Worm (Caenorhabditis elegans) whole organism, young adult: Measurements from ENCODE around the gene cutl-29.

ENCODE experiments used
- B0035.1 ChIP-seq: sonication (generic microtip); optimal IDR thresholded peaks from 2 replicates; lab custom pipeline; 2016; ENCODE audit warnings: missing genetic modification characterization, mild to moderate bottlenecking, missing compliant biosample characterization, missing genotype, missing genetic modification reagents
- B0261.1 ChIP-seq: sonication (generic microtip); optimal IDR thresholded peaks from 2 replicates; lab custom pipeline; 2016; ENCODE audit warnings: mild to moderate bottlenecking, missing genetic modification characterization, moderate library complexity, missing compliant biosample characterization
- B0336.3 ChIP-seq: fragments of 200-800 bp; sonication (Bioruptor generic); IDR thresholded peaks from 2 replicates; pipeline ENCODE4 v1.3.6; 2022; ENCODE audit warnings: missing genetic modification characterization, missing compliant biosample characterization
- C17E4.6 ChIP-seq: fragments of 200-800 bp; sonication (Bioruptor generic); IDR thresholded peaks from 2 replicates; pipeline ENCODE4 v1.3.6; 2022; ENCODE audit warnings: missing genetic modification reagents, missing genetic modification characterization, missing compliant biosample characterization
- D2030.7 ChIP-seq: fragments of 200-800 bp; sonication (Bioruptor generic); IDR thresholded peaks from 2 replicates; pipeline ENCODE4 v1.3.6; 2022; ENCODE audit warnings: missing genetic modification reagents, missing genetic modification characterization, missing compliant biosample characterization
- F37B4.10 ChIP-seq: fragments of 200-800 bp; sonication (Bioruptor generic); IDR thresholded peaks from 2 replicates; pipeline ENCODE4 v1.3.6; 2022; ENCODE audit warnings: missing genetic modification characterization, missing compliant biosample characterization
- Y56A3A.18 ChIP-seq: fragments of 200-800 bp; sonication (Bioruptor generic); IDR thresholded peaks from 2 replicates; pipeline ENCODE4 v1.3.6; 2022; ENCODE audit warnings: missing genetic modification reagents, missing genetic modification characterization, missing compliant biosample characterization
- ZK185.1 ChIP-seq: sonication (generic microtip); optimal IDR thresholded peaks from 2 replicates; lab custom pipeline; 2016; ENCODE audit warnings: mild to moderate bottlenecking, missing genetic modification characterization, missing compliant biosample characterization; ENCODE audit not compliant: poor library complexity, severe bottlenecking
- atf-7 ChIP-seq: sonication (generic microtip); optimal IDR thresholded peaks from 2 replicates; lab custom pipeline; 2017; ENCODE audit warnings: mild to moderate bottlenecking, missing genetic modification characterization, missing compliant biosample characterization
- attf-5 ChIP-seq: fragments of 200-800 bp; sonication (Bioruptor generic); optimal IDR thresholded peaks from 2 replicates; lab custom pipeline; 2018; ENCODE audit warnings: mild to moderate bottlenecking, missing genetic modification characterization, missing compliant biosample characterization
- attf-6 ChIP-seq: fragments of 200-800 bp; sonication (Bioruptor generic); IDR thresholded peaks from 2 replicates; pipeline ENCODE4 v1.3.6; 2022; ENCODE audit warnings: missing genetic modification reagents, missing genetic modification characterization, missing compliant biosample characterization
- ceh-27 ChIP-seq: fragments of 200-800 bp; sonication (Bioruptor generic); optimal IDR thresholded peaks from 2 replicates; lab custom pipeline; 2018; ENCODE audit warnings: mild to moderate bottlenecking, missing genetic modification characterization, moderate library complexity, missing compliant biosample characterization
- ceh-91 ChIP-seq: fragments of 200-800 bp; sonication (Bioruptor generic); IDR thresholded peaks from 2 replicates; pipeline ENCODE4 v1.3.6; 2022; ENCODE audit warnings: missing genetic modification reagents, missing genetic modification characterization, missing compliant biosample characterization
- dpff-1 ChIP-seq: sonication (generic microtip); optimal IDR thresholded peaks from 2 replicates; lab custom pipeline; 2017; ENCODE audit warnings: mild to moderate bottlenecking, missing genetic modification characterization, missing compliant biosample characterization
- egl-18 ChIP-seq: fragments of 200-800 bp; sonication (Bioruptor generic); IDR thresholded peaks from 2 replicates; pipeline ENCODE4 v1.3.6; 2022; ENCODE audit warnings: missing genetic modification reagents, missing genetic modification characterization, missing compliant biosample characterization
- ekl-4 ChIP-seq: fragments of 200-800 bp; sonication (Bioruptor generic); IDR thresholded peaks from 2 replicates; pipeline ENCODE4 v1.3.6; 2022; ENCODE audit warnings: missing genetic modification reagents, missing genetic modification characterization, missing compliant biosample characterization
- hlh-26 ChIP-seq: fragments of 200-800 bp; sonication (Bioruptor generic); conservative IDR thresholded peaks from 2 replicates; pipeline ENCODE4 v1.3.6; 2022; ENCODE audit warnings: missing genetic modification reagents, missing genetic modification characterization, missing compliant biosample characterization
- hrde-1 ChIP-seq: sonication (generic microtip); optimal IDR thresholded peaks from 2 replicates; lab custom pipeline; 2016; ENCODE audit warnings: missing genetic modification characterization, mild to moderate bottlenecking, missing compliant biosample characterization, moderate library complexity, missing genotype, missing genetic modification reagents, borderline replicate concordance
- hsf-1 ChIP-seq: fragments of 200-800 bp; sonication (Bioruptor generic); IDR thresholded peaks from 2 replicates; pipeline ENCODE4 v1.3.6; 2022; ENCODE audit warnings: missing genetic modification reagents, missing genetic modification characterization, missing compliant biosample characterization
- lag-1 ChIP-seq: fragments of 200-800 bp; sonication (Bioruptor generic); IDR thresholded peaks from 2 replicates; pipeline ENCODE4 v1.3.6; 2022; ENCODE audit warnings: missing genetic modification reagents, missing genetic modification characterization, missing compliant biosample characterization
- let-607 ChIP-seq, 2 experiments: fragments of 200-800 bp in 1 of 2; sonication (Bioruptor generic) in 1 of 2; sonication (generic microtip) in 1 of 2; optimal IDR thresholded peaks; 2 replicates each; lab custom pipeline; 2016 to 2018; ENCODE audit warnings: mild to moderate bottlenecking in 2 of 2, missing compliant biosample characterization in 2 of 2, missing genetic modification characterization in 2 of 2, moderate library complexity in 2 of 2, missing genotype in 1 of 2
- madf-8 ChIP-seq: fragments of 200-800 bp; sonication (Bioruptor generic); conservative IDR thresholded peaks from 2 replicates; pipeline ENCODE4 v1.3.6; 2022; ENCODE audit warnings: missing genetic modification reagents, missing genetic modification characterization, missing compliant biosample characterization
- mxl-1 ChIP-seq: sonication (generic microtip); optimal IDR thresholded peaks from 2 replicates; lab custom pipeline; 2016; ENCODE audit warnings: missing genetic modification characterization, missing compliant biosample characterization
- nfya-1 ChIP-seq: sonication (generic microtip); optimal IDR thresholded peaks from 2 replicates; lab custom pipeline; 2017; ENCODE audit warnings: antibody characterized with exemption, missing compliant biosample characterization, missing genetic modification characterization, borderline replicate concordance; ENCODE audit not compliant: insufficient read depth
- nfya-2 ChIP-seq: fragments of 200-800 bp; sonication (Bioruptor generic); IDR thresholded peaks from 2 replicates; pipeline ENCODE4 v1.3.6; 2022; ENCODE audit warnings: missing genetic modification reagents, missing genetic modification characterization, missing compliant biosample characterization
- nhr-90 ChIP-seq: sonication (generic microtip); optimal IDR thresholded peaks from 2 replicates; lab custom pipeline; 2016; ENCODE audit warnings: missing genotype, mild to moderate bottlenecking, missing genetic modification characterization, missing compliant biosample characterization
- pha-4 ChIP-seq: fragments of 150-350 bp; sonication (generic microtip); optimal IDR thresholded peaks from 2 replicates; lab custom pipeline; 2014; ENCODE audit warnings: missing biosample characterization, missing genetic modification reagents, missing genetic modification characterization
- rec-8 ChIP-seq, 2 experiments: sonication (generic microtip); optimal IDR thresholded peaks; 2 replicates each; lab custom pipeline; 2016; ENCODE audit warnings: mild to moderate bottlenecking in 2 of 2, missing genetic modification characterization in 2 of 2, missing genetic modification reagents in 2 of 2, missing genotype in 2 of 2, missing biosample characterization in 1 of 2, missing compliant biosample characterization in 1 of 2, moderate library complexity in 1 of 2
- sdz-38 ChIP-seq: sonication (generic microtip); optimal IDR thresholded peaks from 2 replicates; lab custom pipeline; 2016; ENCODE audit warnings: missing genotype, missing genetic modification characterization, missing compliant biosample characterization
- sea-2 ChIP-seq: fragments of 200-800 bp; sonication (Bioruptor generic); IDR thresholded peaks from 2 replicates; pipeline ENCODE4 v1.3.6; 2022; ENCODE audit warnings: missing genetic modification characterization, missing compliant biosample characterization
- snpc-1.1 ChIP-seq: sonication (generic microtip); optimal IDR thresholded peaks from 2 replicates; lab custom pipeline; 2017; ENCODE audit warnings: missing genetic modification characterization, mild to moderate bottlenecking, missing compliant biosample characterization, antibody characterized with exemption, moderate library complexity, missing genotype, missing genetic modification reagents; ENCODE audit not compliant: insufficient read depth
- snpc-1.3 ChIP-seq: sonication (generic microtip); optimal IDR thresholded peaks from 2 replicates; lab custom pipeline; 2017; ENCODE audit warnings: missing genetic modification characterization, mild to moderate bottlenecking, missing compliant biosample characterization, antibody characterized with exemption, moderate library complexity, missing genotype, missing genetic modification reagents; ENCODE audit not compliant: insufficient read depth
- tbp1 ChIP-seq: fragments of 200-800 bp; sonication (Bioruptor generic); optimal IDR thresholded peaks from 2 replicates; lab custom pipeline; 2018; ENCODE audit warnings: mild to moderate bottlenecking, missing genetic modification characterization, missing compliant biosample characterization
- unc-130 ChIP-seq: sonication (generic microtip); optimal IDR thresholded peaks from 2 replicates; lab custom pipeline; 2016; ENCODE audit warnings: missing genetic modification reagents, missing genetic modification characterization, missing compliant biosample characterization
- ztf-22 ChIP-seq: fragments of 200-800 bp; sonication (Bioruptor generic); optimal IDR thresholded peaks from 2 replicates; lab custom pipeline; 2018; ENCODE audit warnings: mild to moderate bottlenecking, missing genetic modification characterization, moderate library complexity, missing compliant biosample characterization
- ztf-3 ChIP-seq: fragments of 200-800 bp; sonication (Bioruptor generic); optimal IDR thresholded peaks from 2 replicates; lab custom pipeline; 2018; ENCODE audit warnings: mild to moderate bottlenecking, missing genetic modification characterization, missing compliant biosample characterization

cutl-29 gene

ce11 chrX:8230579-8230978, 40.2 kb downstream of the cutl-29 start:
- TF ChIP-seq lag-1 (GFP tag; lab: Robert Waterston, UW) (no peak), attf-6 (GFP tag; lab: Robert Waterston, UW) (no peak), hlh-26 (no peak), rec-8 (tag; optimal IDR thresholded peaks at IDR 0.05; lab: Kevin White, UChicago) (no peak), ztf-3 (GFP tag; lab: Kevin White, UChicago) (no peak), ztf-22 (GFP tag; lab: Kevin White, UChicago) (no peak), ceh-27 (no peak), B0261.1 (no peak), snpc-1.3 (tag; lab: Kevin White, UChicago) (no peak)

ce11 chrX:8229221-8229620, 41.6 kb downstream of the cutl-29 start:
- 0 out of 2 replicates have a peak, but pooled peaks have one; percentile 8 for TF ChIP-seq B0336.3 (GFP tag; lab: Robert Waterston, UW)
- TF ChIP-seq hsf-1 (GFP tag; lab: Robert Waterston, UW) = no peak

- TF ChIP-seq egl-18 (GFP tag; lab: Robert Waterston, UW) (no peak), sea-2 (GFP tag; lab: Robert Waterston, UW) (no peak), let-607 (tag; optimal IDR thresholded peaks at IDR 0.05; lab: Kevin White, UChicago) (no peak), F37B4.10 (GFP tag; lab: Robert Waterston, UW) (no peak), lag-1 (GFP tag; lab: Robert Waterston, UW) (no peak), Y56A3A.18 (GFP tag; lab: Robert Waterston, UW) (no peak), hsf-1 (GFP tag; lab: Robert Waterston, UW) (no peak), rec-8 (tag; optimal IDR thresholded peaks at IDR 0.05; lab: Kevin White, UChicago) (no peak), D2030.7 (GFP tag; lab: Robert Waterston, UW) (no peak)
Measured at ce11 chrX:8224916-8225315, 45.9 kb downstream of the cutl-29 start, which contains the start of gene K02A6.2. Gene K02A6.2 (minus strand): TSS chrX:8225016.

- TF ChIP-seq dpff-1 (tag; lab: Kevin White, UChicago) (no peak), pha-4 (tag; lab: Kevin White, UChicago) (no peak), nfya-1 (tag; lab: Kevin White, UChicago) (no peak), ekl-4 (GFP tag; lab: Robert Waterston, UW) (no peak), mxl-1 (tag; lab: Kevin White, UChicago) (no peak), atf-7 (tag; lab: Kevin White, UChicago) (no peak), attf-6 (GFP tag; lab: Robert Waterston, UW) (no peak), madf-8 (no peak), snpc-1.1 (tag; lab: Kevin White, UChicago) (no peak), C17E4.6 (no peak), tbp1 (GFP tag; lab: Kevin White, UChicago) (no peak), nhr-90 (no peak), nfya-2 (GFP tag; lab: Robert Waterston, UW) (no peak), B0035.1 (no peak), attf-5 (no peak), hrde-1 (tag; lab: Kevin White, UChicago) (no peak), sdz-38 (tag; lab: Kevin White, UChicago) (no peak), unc-130 (GFP tag; lab: Kevin White, UChicago) (no peak), ceh-91 (GFP tag; lab: Robert Waterston, UW) (no peak), ZK185.1 (tag; lab: Kevin White, UChicago) (no peak)
Measured at ce11 chrX:8219428-8219827, 51.4 kb downstream of the cutl-29 start, which contains the start of gene K02A6.1. Gene K02A6.1 (plus strand): TSS chrX:8219728.
